Worm (Caenorhabditis elegans) whole organism, young adult: ENCODE measurements around the gene F55C9.3.

Experiments used
- C06A6.2 ChIP-seq: fragments of 200-800 bp; sonication (Bioruptor generic); conservative IDR thresholded peaks from 2 replicates; pipeline ENCODE4 v1.3.6; 2022; ENCODE audit warnings: missing genetic modification characterization, missing compliant biosample characterization
- D2030.7 ChIP-seq: fragments of 200-800 bp; sonication (Bioruptor generic); IDR thresholded peaks from 2 replicates; pipeline ENCODE4 v1.3.6; 2022; ENCODE audit warnings: missing genetic modification reagents, missing genetic modification characterization, missing compliant biosample characterization
- F55B11.4 ChIP-seq: sonication (generic microtip); optimal IDR thresholded peaks from 2 replicates; lab custom pipeline; 2016; ENCODE audit warnings: missing compliant biosample characterization, missing genetic modification characterization, borderline replicate concordance; ENCODE audit not compliant: insufficient read depth
- T07F8.4 ChIP-seq: sonication (generic microtip); optimal IDR thresholded peaks from 2 replicates; lab custom pipeline; 2016; ENCODE audit warnings: mild to moderate bottlenecking, missing genetic modification characterization, moderate library complexity, missing compliant biosample characterization
- ZK185.1 ChIP-seq: sonication (generic microtip); optimal IDR thresholded peaks from 2 replicates; lab custom pipeline; 2016; ENCODE audit warnings: mild to moderate bottlenecking, missing genetic modification characterization, missing compliant biosample characterization; ENCODE audit not compliant: poor library complexity, severe bottlenecking
- ama-1 ChIP-seq, 3 experiments: fragments of 150-350 bp in 1 of 3; sonication (generic microtip) in 2 of 3; optimal IDR thresholded peaks; 2 replicates each; lab custom pipeline; 2014 to 2018; ENCODE audit warnings: missing biosample characterization in 2 of 3, missing genetic modification characterization in 2 of 3, missing genetic modification reagents in 2 of 3
- aptf-2 ChIP-seq: fragments of 200-800 bp; sonication (Bioruptor generic); conservative IDR thresholded peaks from 2 replicates; pipeline ENCODE4 v1.3.6; 2022; ENCODE audit warnings: missing genetic modification reagents, missing genetic modification characterization, missing compliant biosample characterization
- athp-1 ChIP-seq: sonication (generic microtip); optimal IDR thresholded peaks from 2 replicates; lab custom pipeline; 2017; ENCODE audit warnings: mild to moderate bottlenecking, missing genetic modification characterization, missing compliant biosample characterization
- attf-5 ChIP-seq: fragments of 200-800 bp; sonication (Bioruptor generic); optimal IDR thresholded peaks from 2 replicates; lab custom pipeline; 2018; ENCODE audit warnings: mild to moderate bottlenecking, missing genetic modification characterization, missing compliant biosample characterization
- bed-2 ChIP-seq: fragments of 200-800 bp; sonication (Bioruptor generic); IDR thresholded peaks from 2 replicates; pipeline ENCODE4 v1.3.6; 2022; ENCODE audit warnings: missing genetic modification reagents, missing genetic modification characterization, missing compliant biosample characterization
- ccch-3 ChIP-seq: fragments of 200-800 bp; sonication (Bioruptor generic); optimal IDR thresholded peaks from 2 replicates; lab custom pipeline; 2018; ENCODE audit warnings: mild to moderate bottlenecking, missing genetic modification characterization, missing compliant biosample characterization
- ceh-91 ChIP-seq: fragments of 200-800 bp; sonication (Bioruptor generic); IDR thresholded peaks from 2 replicates; pipeline ENCODE4 v1.3.6; 2022; ENCODE audit warnings: missing genetic modification reagents, missing genetic modification characterization, missing compliant biosample characterization
- egrh-3 ChIP-seq: fragments of 200-800 bp; sonication (Bioruptor generic); IDR thresholded peaks from 2 replicates; pipeline ENCODE4 v1.3.6; 2022; ENCODE audit warnings: missing genetic modification reagents, missing genetic modification characterization, missing compliant biosample characterization
- fkh-3 ChIP-seq: sonication (generic microtip); optimal IDR thresholded peaks from 2 replicates; lab custom pipeline; 2016; ENCODE audit warnings: mild to moderate bottlenecking, missing genetic modification characterization, missing compliant biosample characterization
- hlh-12 ChIP-seq: sonication (generic microtip); optimal IDR thresholded peaks from 2 replicates; lab custom pipeline; 2016; ENCODE audit warnings: missing genetic modification characterization, missing compliant biosample characterization
- hmg-1.2 ChIP-seq: fragments of 200-800 bp; sonication (Bioruptor generic); IDR thresholded peaks from 2 replicates; pipeline ENCODE4 v1.3.6; 2022; ENCODE audit warnings: missing genetic modification reagents, missing genetic modification characterization, missing compliant biosample characterization
- hsf-1 ChIP-seq: fragments of 200-800 bp; sonication (Bioruptor generic); IDR thresholded peaks from 2 replicates; pipeline ENCODE4 v1.3.6; 2022; ENCODE audit warnings: missing genetic modification reagents, missing genetic modification characterization, missing compliant biosample characterization
- lin-26 ChIP-seq: fragments of 200-800 bp; sonication (Bioruptor generic); IDR thresholded peaks from 2 replicates; pipeline ENCODE4 v1.3.6; 2022; ENCODE audit warnings: missing genetic modification reagents, missing genetic modification characterization, missing compliant biosample characterization
- lin-40 ChIP-seq: sonication (generic microtip); optimal IDR thresholded peaks from 2 replicates; lab custom pipeline; 2016; ENCODE audit warnings: missing genetic modification characterization, mild to moderate bottlenecking, missing compliant biosample characterization, missing genotype, missing genetic modification reagents
- lin-54 ChIP-seq: fragments of 200-800 bp; sonication (Bioruptor generic); optimal IDR thresholded peaks from 2 replicates; lab custom pipeline; 2018; ENCODE audit warnings: mild to moderate bottlenecking, missing genetic modification characterization, missing compliant biosample characterization
- lir-1 ChIP-seq: fragments of 200-800 bp; sonication (Bioruptor generic); conservative IDR thresholded peaks from 2 replicates; pipeline ENCODE4 v1.3.6; 2022; ENCODE audit warnings: missing genetic modification reagents, missing genetic modification characterization, missing compliant biosample characterization
- madf-6 ChIP-seq: fragments of 200-800 bp; sonication (Bioruptor generic); IDR thresholded peaks from 2 replicates; pipeline ENCODE4 v1.3.6; 2022; ENCODE audit warnings: missing genetic modification reagents, missing genetic modification characterization, missing compliant biosample characterization
- mel-28 ChIP-seq: sonication (generic microtip); optimal IDR thresholded peaks from 2 replicates; lab custom pipeline; 2016; ENCODE audit warnings: borderline replicate concordance, mild to moderate bottlenecking, missing genetic modification characterization, missing compliant biosample characterization
- mes-4 ChIP-seq: sonication (generic microtip); optimal IDR thresholded peaks from 2 replicates; lab custom pipeline; 2016; ENCODE audit warnings: missing genotype, missing genetic modification characterization, missing compliant biosample characterization
- nfya-1 ChIP-seq: sonication (generic microtip); optimal IDR thresholded peaks from 2 replicates; lab custom pipeline; 2017; ENCODE audit warnings: antibody characterized with exemption, missing compliant biosample characterization, missing genetic modification characterization, borderline replicate concordance; ENCODE audit not compliant: insufficient read depth
- rpc-1 ChIP-seq, 2 experiments: fragments of 150-350 bp in 1 of 2; sonication (generic microtip) in 1 of 2; optimal IDR thresholded peaks; 2 replicates each; lab custom pipeline; 2014 to 2018; ENCODE audit warnings: missing biosample characterization in 1 of 2, missing genetic modification characterization in 1 of 2, missing genetic modification reagents in 1 of 2, missing genotype in 1 of 2
- snpc-1.3 ChIP-seq: sonication (generic microtip); optimal IDR thresholded peaks from 2 replicates; lab custom pipeline; 2017; ENCODE audit warnings: missing genetic modification characterization, mild to moderate bottlenecking, missing compliant biosample characterization, antibody characterized with exemption, moderate library complexity, missing genotype, missing genetic modification reagents; ENCODE audit not compliant: insufficient read depth
- sptf-2 ChIP-seq: fragments of 200-800 bp; sonication (Bioruptor generic); optimal IDR thresholded peaks from 2 replicates; lab custom pipeline; 2018; ENCODE audit warnings: mild to moderate bottlenecking, missing genetic modification characterization, missing compliant biosample characterization
- unc-130 ChIP-seq: sonication (generic microtip); optimal IDR thresholded peaks from 2 replicates; lab custom pipeline; 2016; ENCODE audit warnings: missing genetic modification reagents, missing genetic modification characterization, missing compliant biosample characterization
- zfh-2 ChIP-seq: fragments of 200-800 bp; sonication (Bioruptor generic); conservative IDR thresholded peaks from 2 replicates; pipeline ENCODE4 v1.3.6; 2022; ENCODE audit warnings: missing genetic modification reagents, missing genetic modification characterization, missing compliant biosample characterization
- ztf-22 ChIP-seq: fragments of 200-800 bp; sonication (Bioruptor generic); optimal IDR thresholded peaks from 2 replicates; lab custom pipeline; 2018; ENCODE audit warnings: mild to moderate bottlenecking, missing genetic modification characterization, moderate library complexity, missing compliant biosample characterization
- ztf-28 ChIP-seq: fragments of 200-800 bp; sonication (Bioruptor generic); IDR thresholded peaks from 2 replicates; pipeline ENCODE4 v1.3.6; 2022; ENCODE audit warnings: missing genetic modification reagents, missing genetic modification characterization, missing compliant biosample characterization
- ztf-6 ChIP-seq: fragments of 200-800 bp; sonication (Bioruptor generic); IDR thresholded peaks from 2 replicates; pipeline ENCODE4 v1.3.6; 2022; ENCODE audit warnings: missing genetic modification reagents, missing genetic modification characterization, missing compliant biosample characterization

Gene F55C9.3

DNA sequence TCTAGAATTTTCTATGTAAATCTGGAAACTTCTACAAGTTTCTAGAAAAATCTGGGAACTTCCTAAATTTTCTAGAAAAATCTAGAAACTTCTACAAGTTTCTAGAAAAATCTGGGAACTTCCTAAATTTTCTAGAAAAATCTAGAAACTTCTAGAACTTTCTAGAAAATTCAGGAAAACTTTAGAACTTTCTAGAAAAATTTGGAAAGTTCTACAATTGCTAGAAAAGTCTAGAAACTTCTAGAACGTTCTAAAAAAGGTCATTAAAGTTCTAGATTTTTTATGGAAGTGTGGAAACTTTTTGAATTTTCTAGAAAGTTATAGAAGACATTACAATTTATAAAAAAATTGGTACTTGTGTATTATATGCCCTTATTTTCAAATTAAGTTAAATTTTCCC is 5.1 kb upstream of the F55C9.3 start, which contains the start of gene F55C9.5:
TSS of gene F55C9.5 (minus strand) at position 101 of the 400 bp plus-strand sequence.
- TF ChIP-seq mel-28 (tag; lab: Kevin White, UChicago) (no peak), ztf-6 (GFP tag; lab: Robert Waterston, UW) (no peak), rpc-1 (optimal IDR thresholded peaks at IDR 0.05; lab: Kevin White, UChicago) (peak; percentile 12), rpc-1 (tag; optimal IDR thresholded peaks at IDR 0.05; lab: Kevin White, UChicago) (no peak), ztf-28 (GFP tag; lab: Robert Waterston, UW) (no peak), hsf-1 (GFP tag; lab: Robert Waterston, UW) (peak; percentile 81)

DNA sequence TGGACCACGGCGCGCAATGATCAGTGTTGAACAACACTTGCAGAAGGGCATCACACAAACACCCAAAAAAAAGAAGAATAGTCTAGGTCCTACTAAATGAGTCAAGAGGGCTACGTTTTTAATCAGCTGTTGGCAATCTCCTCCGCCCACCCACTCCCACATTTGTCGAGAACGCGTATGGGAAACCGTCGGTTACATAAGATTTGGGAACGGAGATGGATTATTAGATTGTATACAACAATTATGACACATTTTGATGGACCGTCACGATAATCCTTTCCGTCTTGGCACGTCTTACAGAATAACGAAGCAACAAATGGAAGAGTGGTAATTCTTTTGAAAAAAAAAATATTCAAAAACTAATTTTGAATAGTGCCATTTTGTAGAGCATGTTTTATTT is 2.1 kb downstream of the F55C9.3 start:
- TF ChIP-seq ztf-28 (GFP tag; lab: Robert Waterston, UW) (no peak), ccch-3 (GFP tag; lab: Kevin White, UChicago) (no peak), unc-130 (no peak), bed-2 (GFP tag; lab: Robert Waterston, UW) (no peak), lin-54 (GFP tag; lab: Kevin White, UChicago) (no peak), D2030.7 (GFP tag; lab: Robert Waterston, UW) (no peak), mes-4 (tag; lab: Kevin White, UChicago) (no peak), ZK185.1 (no peak), hlh-12 (tag; lab: Kevin White, UChicago) (no peak), athp-1 (tag; lab: Kevin White, UChicago) (no peak), C06A6.2 (no peak), snpc-1.3 (tag; lab: Kevin White, UChicago) (no peak), lin-26 (GFP tag; lab: Robert Waterston, UW) (no peak), madf-6 (no peak)
- TF ChIP-seq, all 124 proteins: peak for 0

DNA sequence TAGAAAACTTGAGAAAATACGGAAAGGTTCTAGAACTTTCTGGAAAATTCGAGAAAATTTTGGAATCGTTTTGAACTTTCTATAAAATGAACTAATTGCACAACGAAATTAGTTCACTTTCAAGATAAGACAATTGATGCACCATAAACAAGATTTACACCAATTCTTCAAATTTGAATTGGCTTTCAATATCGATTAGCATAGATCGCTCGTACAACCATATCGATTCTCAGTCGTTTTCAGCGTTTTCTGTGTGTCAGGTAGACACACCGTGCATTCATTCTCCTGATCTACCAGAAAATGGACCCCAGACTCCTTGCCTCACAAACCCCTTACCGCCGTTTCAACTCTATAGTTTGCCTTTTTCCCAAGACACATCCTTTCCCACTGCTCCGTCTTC is 5.7 kb downstream of the F55C9.3 start, which contains the start of gene fbxb-117:
TSS of gene fbxb-117 (plus strand) at position 301 of the 400 bp plus-strand sequence.
- no peak for TF ChIP-seq C06A6.2
- no peak for TF ChIP-seq sptf-2 (GFP tag; lab: Kevin White, UChicago)
- TF ChIP-seq T07F8.4 (tag; lab: Kevin White, UChicago) = no peak
- TF ChIP-seq, all 124 proteins: peak for 0

DNA sequence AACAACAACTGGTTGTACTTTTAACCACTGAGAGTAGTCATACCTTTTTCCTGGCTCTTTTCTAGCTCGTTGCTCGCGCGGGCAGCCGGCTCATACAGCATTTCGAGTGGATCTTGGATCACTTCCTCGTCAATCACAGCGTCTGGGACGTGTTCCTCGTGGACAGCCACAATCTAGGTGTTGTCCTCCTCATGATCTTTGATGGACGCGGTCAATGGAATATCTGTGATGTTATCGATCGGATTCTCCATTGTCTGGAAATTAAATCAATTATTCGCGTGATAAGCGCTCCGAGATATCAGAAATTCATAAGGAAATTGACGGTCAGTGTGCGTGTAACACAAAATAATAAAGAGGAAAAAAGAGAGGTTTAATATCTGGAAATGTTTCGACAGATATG is 8.1 kb downstream of the F55C9.3 start, which contains the start of gene F21D9.8:
TSS of gene F21D9.8 (minus strand) at position 101 of the 400 bp plus-strand sequence.
- no peak for TF ChIP-seq ztf-22
- no peak for TF ChIP-seq fkh-3
- no peak for TF ChIP-seq lir-1 (GFP tag; lab: Robert Waterston, UW)

DNA sequence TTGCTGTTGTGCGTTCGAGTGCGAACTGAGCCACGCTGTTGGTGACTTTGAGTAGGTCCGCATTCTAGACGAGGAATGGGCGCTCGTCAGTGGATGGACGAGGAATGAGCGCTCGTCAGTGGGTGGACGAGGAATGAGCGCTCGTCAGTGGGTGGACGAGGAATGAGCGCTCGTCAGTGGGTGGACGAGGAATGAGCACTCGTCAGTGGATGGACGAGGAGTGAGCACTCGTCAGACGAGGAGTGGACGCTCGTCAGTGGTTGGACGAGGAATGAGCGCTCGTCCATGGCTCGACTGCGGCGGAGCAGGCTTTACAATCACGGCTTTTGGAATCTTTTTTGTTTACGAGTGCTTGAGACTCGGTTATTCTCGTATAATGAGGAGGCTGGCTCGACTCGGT is 9.5 kb downstream of the F55C9.3 start:
- no peak for TF ChIP-seq nfya-1 (tag; lab: Kevin White, UChicago)
- no peak for TF ChIP-seq D2030.7 (GFP tag; lab: Robert Waterston, UW)
- no peak for TF ChIP-seq lir-1 (GFP tag; lab: Robert Waterston, UW)
- TF ChIP-seq aptf-2 (GFP tag; lab: Robert Waterston, UW) = no peak
- no peak for TF ChIP-seq ztf-6 (GFP tag; lab: Robert Waterston, UW)
- TF ChIP-seq ceh-91 (GFP tag; lab: Robert Waterston, UW) = no peak
- no peak for TF ChIP-seq F55B11.4 (tag; lab: Kevin White, UChicago)
- TF ChIP-seq lin-40 (tag; lab: Kevin White, UChicago) = no peak
- TF ChIP-seq ztf-22 = no peak
- no peak for TF ChIP-seq attf-5 (GFP tag; lab: Kevin White, UChicago)
- TF ChIP-seq hmg-1.2 (GFP tag; lab: Robert Waterston, UW) = no peak
- TF ChIP-seq zfh-2 (GFP tag; lab: Robert Waterston, UW) = peak; percentile 63; the same call in 1 of the 2 replicates
- no peak for TF ChIP-seq ama-1 (optimal IDR thresholded peaks at IDR 0.05; lab: Kevin White, UChicago)
- TF ChIP-seq ama-1 (GFP tag; optimal IDR thresholded peaks at IDR 0.05; lab: Kevin White, UChicago) = no peak
- TF ChIP-seq egrh-3 (GFP tag; lab: Robert Waterston, UW) = peak; percentile 23; the same call in 1 of the 2 replicates
